Worm (Caenorhabditis elegans): ENCODE results near the gene C08B6.8.

DNA sequence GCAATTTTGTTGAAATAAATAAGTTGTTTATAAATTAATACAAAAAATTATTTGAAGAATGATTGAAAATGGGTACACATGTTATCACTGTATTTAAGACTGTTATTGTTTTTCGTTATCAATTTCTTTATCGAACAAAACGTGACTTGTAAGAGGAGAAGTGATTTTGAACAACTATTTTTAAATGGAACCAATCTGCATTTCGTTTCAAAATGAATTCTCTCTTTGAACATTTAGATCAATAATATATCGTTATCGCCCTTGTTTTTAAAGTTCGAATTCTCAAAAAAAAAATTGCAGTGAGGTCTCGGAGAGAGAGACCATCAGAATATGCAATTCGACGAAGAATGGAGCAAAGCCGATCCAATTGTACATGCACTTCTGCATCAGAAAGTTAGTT, 44.8 kb downstream of the C08B6.8 start, which contains the start of gene cul-5:
- TF ChIP-seq nhr-19 (GFP tag; conservative IDR thresholded peaks at IDR 0.05) (no peak), mdl-1 (tag; optimal IDR thresholded peaks at IDR 0.05) (no peak), tbx-2 (tag; optimal IDR thresholded peaks at IDR 0.05) (no peak), unc-62 (GFP tag; optimal IDR thresholded peaks at IDR 0.05) (no peak), elt-2 (tag; optimal IDR thresholded peaks at IDR 0.05) (peak; percentile 41), unc-86 (tag; optimal IDR thresholded peaks at IDR 0.05) (no peak), nhr-90 (tag; optimal IDR thresholded peaks at IDR 0.05; ENCODE audit: poor library complexity) (no peak), ceh-90 (tag; optimal IDR thresholded peaks at IDR 0.05) (no peak), jun-1 (tag; optimal IDR thresholded peaks at IDR 0.05) (no peak), skn-1 (tag; optimal IDR thresholded peaks at IDR 0.05) (no peak), ztf-4 (tag; optimal IDR thresholded peaks at IDR 0.05) (no peak)

All from whole organism, L1 larva.